Worm (Caenorhabditis elegans) whole organism, mixed stage, embryonic: ENCODE measurements around the gene fbxa-26.
"Not testable (repeated sequence)": the region's sequence is repeated elsewhere in the genome, so short reads cannot be mapped to it uniquely, and the experiment has no call there.

Experiments used
- M03D4.4 ChIP-seq: sonication (generic microtip); optimal IDR thresholded peaks from 2 replicates; lab custom pipeline; 2017; ENCODE audit warnings: mild to moderate bottlenecking, missing genetic modification characterization, missing compliant biosample characterization
- bed-3 ChIP-seq: fragments of 200-800 bp; sonication (Bioruptor generic); optimal IDR thresholded peaks from 3 replicates; lab custom pipeline; 2018; ENCODE audit warnings: mild to moderate bottlenecking, missing genetic modification characterization, moderate library complexity, missing compliant biosample characterization
- ceh-39 ChIP-seq: fragments of 150-350 bp; optimal IDR thresholded peaks from 2 replicates; lab custom pipeline; 2014; ENCODE audit warnings: missing biosample characterization, missing genetic modification characterization
- ceh-43 ChIP-seq: fragments of 200-800 bp; sonication (Bioruptor generic); optimal IDR thresholded peaks from 2 replicates; lab custom pipeline; 2018; ENCODE audit warnings: mild to moderate bottlenecking, missing genetic modification characterization, moderate library complexity, missing compliant biosample characterization
- ceh-83 ChIP-seq: fragments of 200-800 bp; sonication (Bioruptor generic); optimal IDR thresholded peaks from 2 replicates; lab custom pipeline; 2018; ENCODE audit warnings: mild to moderate bottlenecking, missing genetic modification characterization, missing compliant biosample characterization
- ces-1 ChIP-seq: fragments of 150-350 bp; optimal IDR thresholded peaks from 2 replicates; lab custom pipeline; 2014; ENCODE audit warnings: missing biosample characterization, missing genetic modification reagents, missing genetic modification characterization
- cnd-1 ChIP-seq: fragments of 200-800 bp; sonication (Bioruptor generic); optimal IDR thresholded peaks from 2 replicates; lab custom pipeline; 2018; ENCODE audit warnings: mild to moderate bottlenecking, missing genetic modification characterization, missing compliant biosample characterization
- drap-1 ChIP-seq: fragments of 200-800 bp; sonication (Bioruptor generic); optimal IDR thresholded peaks from 3 replicates; lab custom pipeline; 2018; ENCODE audit warnings: mild to moderate bottlenecking, missing genetic modification characterization, missing compliant biosample characterization
- elt-1 ChIP-seq: sonication (generic microtip); optimal IDR thresholded peaks from 2 replicates; lab custom pipeline; 2017; ENCODE audit warnings: missing genetic modification characterization, mild to moderate bottlenecking, missing compliant biosample characterization, antibody characterized with exemption, moderate library complexity, borderline replicate concordance; ENCODE audit not compliant: insufficient read depth
- flh-1 ChIP-seq: fragments of 200-800 bp; sonication (Bioruptor generic); optimal IDR thresholded peaks from 2 replicates; lab custom pipeline; 2018; ENCODE audit warnings: mild to moderate bottlenecking, missing genetic modification characterization, moderate library complexity, missing compliant biosample characterization
- ham-2 ChIP-seq: fragments of 200-800 bp; sonication (Bioruptor generic); optimal IDR thresholded peaks from 2 replicates; lab custom pipeline; 2018; ENCODE audit warnings: mild to moderate bottlenecking, missing genetic modification characterization, missing compliant biosample characterization
- hlh-1 ChIP-seq: fragments of 150-350 bp; optimal IDR thresholded peaks from 2 replicates; lab custom pipeline; 2014; ENCODE audit warnings: missing biosample characterization, missing genetic modification reagents, missing genetic modification characterization
- lin-13 ChIP-seq: fragments of 150-350 bp; optimal IDR thresholded peaks from 2 replicates; lab custom pipeline; 2014; ENCODE audit warnings: missing biosample characterization, missing genetic modification characterization
- lsy-2 ChIP-seq: fragments of 150-350 bp; optimal IDR thresholded peaks from 2 replicates; lab custom pipeline; 2014; ENCODE audit warnings: missing biosample characterization, missing genetic modification characterization
- mab-5 ChIP-seq: fragments of 150-350 bp; optimal IDR thresholded peaks from 2 replicates; lab custom pipeline; 2014; ENCODE audit warnings: missing biosample characterization, missing genetic modification characterization
- mep-1 ChIP-seq: fragments of 150-350 bp; optimal IDR thresholded peaks from 2 replicates; lab custom pipeline; 2017; ENCODE audit warnings: missing biosample characterization, missing genetic modification reagents, missing genetic modification characterization, inconsistent platforms
- mls-2 ChIP-seq: sonication (generic microtip); optimal IDR thresholded peaks from 2 replicates; lab custom pipeline; 2016; ENCODE audit warnings: mild to moderate bottlenecking, missing genetic modification characterization, moderate library complexity, missing compliant biosample characterization
- nhr-12 ChIP-seq: fragments of 150-350 bp; optimal IDR thresholded peaks from 2 replicates; lab custom pipeline; 2014; ENCODE audit warnings: missing biosample characterization, missing genetic modification characterization
- nhr-2 ChIP-seq: fragments of 150-350 bp; optimal IDR thresholded peaks from 2 replicates; lab custom pipeline; 2014; ENCODE audit warnings: missing biosample characterization, missing genetic modification characterization
- nhr-237 ChIP-seq: fragments of 150-350 bp; optimal IDR thresholded peaks from 2 replicates; lab custom pipeline; 2014; ENCODE audit warnings: missing biosample characterization, missing genetic modification characterization
- nhr-28 ChIP-seq: fragments of 150-350 bp; optimal IDR thresholded peaks from 2 replicates; lab custom pipeline; 2014; ENCODE audit warnings: missing biosample characterization, missing genetic modification characterization
- nhr-76 ChIP-seq: sonication (generic microtip); optimal IDR thresholded peaks from 2 replicates; lab custom pipeline; 2017; ENCODE audit warnings: missing biosample characterization, missing genetic modification characterization
- pha-4 ChIP-seq: fragments of 150-350 bp; optimal IDR thresholded peaks from 2 replicates; lab custom pipeline; 2018; ENCODE audit warnings: missing biosample characterization, missing genetic modification reagents, missing genetic modification characterization
- sem-2 ChIP-seq: fragments of 200-800 bp; sonication (Bioruptor generic); optimal IDR thresholded peaks from 2 replicates; lab custom pipeline; 2018; ENCODE audit warnings: mild to moderate bottlenecking, missing genetic modification characterization, missing compliant biosample characterization
- snpc-4 ChIP-seq: fragments of 150-350 bp; optimal IDR thresholded peaks from 2 replicates; lab custom pipeline; 2014; ENCODE audit warnings: missing biosample characterization, missing genetic modification characterization
- tbx-8 ChIP-seq: fragments of 200-800 bp; sonication (Bioruptor generic); optimal IDR thresholded peaks from 2 replicates; lab custom pipeline; 2018; ENCODE audit warnings: mild to moderate bottlenecking, missing genetic modification characterization, moderate library complexity, missing compliant biosample characterization
- unc-120 ChIP-seq: sonication (generic microtip); optimal IDR thresholded peaks from 2 replicates; lab custom pipeline; 2017; ENCODE audit warnings: missing genetic modification characterization, missing compliant biosample characterization; ENCODE audit not compliant: poor library complexity, severe bottlenecking
- unc-39 ChIP-seq: fragments of 150-350 bp; optimal IDR thresholded peaks from 2 replicates; lab custom pipeline; 2014; ENCODE audit warnings: missing biosample characterization, missing genetic modification characterization
- unc-62 ChIP-seq: fragments of 150-350 bp; optimal IDR thresholded peaks from 2 replicates; lab custom pipeline; 2014; ENCODE audit warnings: missing biosample characterization, missing genetic modification reagents, missing genetic modification characterization
- zip-8 ChIP-seq: fragments of 150-350 bp; optimal IDR thresholded peaks from 2 replicates; lab custom pipeline; 2014; ENCODE audit warnings: missing biosample characterization, missing genetic modification characterization
- ztf-11 ChIP-seq: fragments of 150-350 bp; optimal IDR thresholded peaks from 2 replicates; lab custom pipeline; 2014; ENCODE audit warnings: missing biosample characterization, missing genetic modification characterization

The fbxa-26 gene

ce11 chrIII:1357973-1358372, 15.7 kb upstream of the fbxa-26 start, which contains the start of gene Y82E9BR.8:
Y82E9BR.8 (minus strand) TSS chrIII:1358073.
- TF ChIP-seq cnd-1; ham-2 (GFP tag; lab: Kevin White, UChicago); hlh-1: not testable (repeated sequence)

- TF ChIP-seq nhr-2 (tag; lab: Kevin White, UChicago) (no peak), ceh-39 (no peak), ceh-43 (GFP tag; lab: Kevin White, UChicago) (no peak), drap-1 (no peak), mep-1 (tag; lab: Kevin White, UChicago) (no peak), nhr-28 (tag; lab: Kevin White, UChicago) (no peak), zip-8 (tag; lab: Kevin White, UChicago) (no peak), mab-5 (tag; lab: Kevin White, UChicago) (no peak), snpc-4 (tag; lab: Kevin White, UChicago) (no peak), lsy-2 (no peak), ztf-11 (tag; lab: Kevin White, UChicago) (no peak), unc-62 (GFP tag; lab: Kevin White, UChicago) (no peak), ces-1 (GFP tag; lab: Kevin White, UChicago) (no peak), unc-120 (tag; lab: Kevin White, UChicago) (no peak), nhr-237 (tag; lab: Kevin White, UChicago) (no peak), lin-13 (tag; lab: Kevin White, UChicago) (no peak), sem-2 (GFP tag; lab: Kevin White, UChicago) (no peak), flh-1 (no peak), tbx-8 (no peak)
- TF ChIP-seq, all 35 proteins: peak for 0
These were observed 13.0 kb upstream of the fbxa-26 start, which contains the start of gene Y82E9BL.1 for ce11 chrIII:1355320-1355719. Y82E9BL.1 (minus strand) TSS chrIII:1355420.

- TF ChIP-seq mab-5 (tag; lab: Kevin White, UChicago), result no peak
- TF ChIP-seq pha-4 (tag; lab: Kevin White, UChicago), result no peak
- no peak for TF ChIP-seq nhr-12 (tag; lab: Kevin White, UChicago)
- no peak for TF ChIP-seq ceh-83 (GFP tag; lab: Kevin White, UChicago)
- no peak for TF ChIP-seq lsy-2
- no peak for TF ChIP-seq flh-1
- no peak for TF ChIP-seq lin-13 (tag; lab: Kevin White, UChicago)
- no peak for TF ChIP-seq hlh-1
- no peak for TF ChIP-seq zip-8 (tag; lab: Kevin White, UChicago)
- TF ChIP-seq bed-3 (GFP tag; lab: Kevin White, UChicago), result no peak
- TF ChIP-seq snpc-4 (tag; lab: Kevin White, UChicago), result no peak
- TF ChIP-seq tbx-8, result no peak
- TF ChIP-seq nhr-2 (tag; lab: Kevin White, UChicago), result no peak
- TF ChIP-seq nhr-237 (tag; lab: Kevin White, UChicago), result no peak
- TF ChIP-seq nhr-28 (tag; lab: Kevin White, UChicago), result no peak
- TF ChIP-seq elt-1 (tag; lab: Kevin White, UChicago), result no peak
- TF ChIP-seq, all 35 proteins: peak for 0
These were observed 12.2 kb upstream of the fbxa-26 start for ce11 chrIII:1354523-1354922.

- no peak for TF ChIP-seq unc-62 (GFP tag; lab: Kevin White, UChicago)
- TF ChIP-seq pha-4 (tag; lab: Kevin White, UChicago), result no peak
- TF ChIP-seq ceh-43 (GFP tag; lab: Kevin White, UChicago), result no peak
- no peak for TF ChIP-seq lin-13 (tag; lab: Kevin White, UChicago)
- TF ChIP-seq mab-5 (tag; lab: Kevin White, UChicago), result no peak
- TF ChIP-seq unc-39 (tag; lab: Kevin White, UChicago), result no peak
- TF ChIP-seq mep-1 (tag; lab: Kevin White, UChicago), result no peak
- no peak for TF ChIP-seq flh-1
- TF ChIP-seq nhr-12 (tag; lab: Kevin White, UChicago), result no peak
- no peak for TF ChIP-seq ztf-11 (tag; lab: Kevin White, UChicago)
- no peak for TF ChIP-seq M03D4.4 (tag; lab: Kevin White, UChicago)
- no peak for TF ChIP-seq mls-2 (tag; lab: Kevin White, UChicago)
- TF ChIP-seq snpc-4 (tag; lab: Kevin White, UChicago), result no peak
- no peak for TF ChIP-seq zip-8 (tag; lab: Kevin White, UChicago)
- no peak for TF ChIP-seq sem-2 (GFP tag; lab: Kevin White, UChicago)
- no peak for TF ChIP-seq hlh-1
- TF ChIP-seq nhr-76 (tag; lab: Kevin White, UChicago), result no peak
- no peak for TF ChIP-seq unc-120 (tag; lab: Kevin White, UChicago)
- no peak for TF ChIP-seq nhr-2 (tag; lab: Kevin White, UChicago)
These were observed 8.4 kb upstream of the fbxa-26 start, which contains the start of gene Y82E9BL.3 for ce11 chrIII:1350745-1351144. Y82E9BL.3 (minus strand) TSS chrIII:1350845.
